Fruit fly (Drosophila melanogaster): ENCODE results near the gene Pfdn5.

Gene Pfdn5

dm6 chr3R:22528264-22529158 is 41.7 kb downstream of the Pfdn5 start, which contains the start of gene CG5346:
CG5346 (minus strand) TSS chr3R:22528663.
- TF ChIP-seq CG7963 (GFP tag; IDR thresholded peaks at IDR 0.05; ENCODE audit: partially characterized antibody) (peak; percentile 89), CG6791 (GFP tag; IDR thresholded peaks at IDR 0.05; ENCODE audit: partially characterized antibody) (peak; percentile 83), CG32772 (GFP tag; IDR thresholded peaks at IDR 0.05) (peak; percentile 49), onecut (GFP tag; IDR thresholded peaks at IDR 0.05) (no peak), Blimp-1 (GFP tag; optimal IDR thresholded peaks at IDR 0.05) (peak; percentile 33), Dref (GFP tag; IDR thresholded peaks at IDR 0.05) (peak; percentile 91), CG17361 (GFP tag; IDR thresholded peaks at IDR 0.05) (0 out of 3 replicates have a peak, but pooled peaks have one; percentile 19), CG8478 (optimal IDR thresholded peaks at IDR 0.05) (no peak), CG9876 (GFP tag; optimal IDR thresholded peaks at IDR 0.05) (no peak), Awh (GFP tag; IDR thresholded peaks at IDR 0.05) (no peak), sens (GFP tag) (peak; percentile 46), CG14860 (GFP tag; IDR thresholded peaks at IDR 0.05; ENCODE audit: partially characterized antibody) (peak; percentile 84), sna (GFP tag; IDR thresholded peaks at IDR 0.05; ENCODE audit: partially characterized antibody) (peak; percentile 47; the same call in 1 of the 2 replicates), HLH4C (GFP tag; IDR thresholded peaks at IDR 0.05; ENCODE audit: partially characterized antibody) (peak; percentile 88), sqz (GFP tag; optimal IDR thresholded peaks at IDR 0.05) (peak; percentile 60), grn (GFP tag; optimal IDR thresholded peaks at IDR 0.05) (peak; percentile 67), CG42726 (GFP tag; IDR thresholded peaks at IDR 0.05; ENCODE audit: partially characterized antibody) (peak; percentile 84), row (GFP tag; IDR thresholded peaks at IDR 0.05) (peak; percentile 34; the same call in 2 of the 3 replicates), CG31388 (GFP tag; optimal IDR thresholded peaks at IDR 0.05) (no peak), CG13123 (GFP tag; optimal IDR thresholded peaks at IDR 0.05) (no peak), Scr (GFP tag; IDR thresholded peaks at IDR 0.05; ENCODE audit: partially characterized antibody) (peak; percentile 84), inv (GFP tag; IDR thresholded peaks at IDR 0.05; ENCODE audit: partially characterized antibody) (peak; percentile 78), Ets97D (GFP tag; optimal IDR thresholded peaks at IDR 0.05) (peak; percentile 23), sd (tag; optimal IDR thresholded peaks at IDR 0.05) (peak; percentile 50), CG31441 (GFP tag; IDR thresholded peaks at IDR 0.05) (0 out of 2 replicates have a peak, but pooled peaks have one; percentile 37), CG2199 (GFP tag; IDR thresholded peaks at IDR 0.05) (peak; percentile 59; the same call in 1 of the 3 replicates), CG34224 (GFP tag; IDR thresholded peaks at IDR 0.05; ENCODE audit: partially characterized antibody) (peak; percentile 79), zen (tag; optimal IDR thresholded peaks at IDR 0.05) (peak; percentile 9), Bgb (GFP tag; IDR thresholded peaks at IDR 0.05; ENCODE audit: partially characterized antibody) (peak; percentile 95), bsh (GFP tag; optimal IDR thresholded peaks at IDR 0.05) (peak in 1 of 2 experiments; percentile 31), CG7987 (GFP tag; optimal IDR thresholded peaks at IDR 0.05) (peak; percentile 36), Asciz (GFP tag; optimal IDR thresholded peaks at IDR 0.05) (no peak), Dbx (GFP tag; IDR thresholded peaks at IDR 0.05) (no peak), knrl (GFP tag; IDR thresholded peaks at IDR 0.05; ENCODE audit: partially characterized antibody) (peak; percentile 87), hbn (GFP tag; IDR thresholded peaks at IDR 0.05; ENCODE audit: partially characterized antibody) (peak; percentile 84), CG14014 (GFP tag; IDR thresholded peaks at IDR 0.05) (no peak), unc-4 (GFP tag; IDR thresholded peaks at IDR 0.05; ENCODE audit: partially characterized antibody) (peak; percentile 73), Jarid2 (GFP tag; optimal IDR thresholded peaks at IDR 0.05) (peak; percentile 33), crol (GFP tag; IDR thresholded peaks at IDR 0.05) (peak; percentile 16), NFAT (GFP tag; IDR thresholded peaks at IDR 0.05) (peak; percentile 45; the same call in 1 of the 2 replicates), tna (GFP tag; IDR thresholded peaks at IDR 0.05; ENCODE audit: partially characterized antibody) (peak; percentile 79), bbx (GFP tag; IDR thresholded peaks at IDR 0.05; ENCODE audit: partially characterized antibody) (peak; percentile 91), CG3995 (GFP tag; optimal IDR thresholded peaks at IDR 0.05) (peak; percentile 97), zen2 (GFP tag; IDR thresholded peaks at IDR 0.05; ENCODE audit: partially characterized antibody) (peak; percentile 36; the same call in 2 of the 3 replicates), stc (GFP tag; IDR thresholded peaks at IDR 0.05) (no peak; the same call in 1 of the 2 replicates), CTCF (GFP tag; optimal IDR thresholded peaks at IDR 0.05) (peak; percentile 56), Dfd (GFP tag; optimal IDR thresholded peaks at IDR 0.05) (no peak)

Measured in whole organism, embryonic.